Worm (Caenorhabditis elegans) whole organism, L4 larva: ENCODE results near the gene C42D4.19.

Experiments used
- F10B5.3 ChIP-seq: sonication (generic microtip); optimal IDR thresholded peaks from 2 replicates; lab custom pipeline; 2016; ENCODE audit warnings: mild to moderate bottlenecking, missing genetic modification characterization, missing compliant biosample characterization
- F44E2.7 ChIP-seq: fragments of 200-800 bp; sonication (Bioruptor generic); IDR thresholded peaks from 2 replicates; pipeline ENCODE4 v2.1.2; 2022; ENCODE audit warnings: missing genetic modification characterization, missing compliant biosample characterization
- R02D3.7 ChIP-seq: fragments of 150-350 bp; sonication (generic microtip); optimal IDR thresholded peaks from 3 replicates; lab custom pipeline; 2014; ENCODE audit warnings: missing biosample characterization, missing genetic modification characterization
- T26A8.4 ChIP-seq: fragments of 200-800 bp; sonication (Bioruptor generic); IDR thresholded peaks from 2 replicates; pipeline ENCODE4 v1.3.6; 2022; ENCODE audit warnings: missing genetic modification characterization, missing compliant biosample characterization
- Y105C5A.15 ChIP-seq: fragments of 200-800 bp; sonication (Bioruptor generic); IDR thresholded peaks from 2 replicates; pipeline ENCODE4 v1.3.6; 2022; ENCODE audit warnings: missing genetic modification characterization, missing compliant biosample characterization
- Y5F2A.4 ChIP-seq: fragments of 200-800 bp; sonication (Bioruptor generic); optimal IDR thresholded peaks from 2 replicates; lab custom pipeline; 2018; ENCODE audit warnings: mild to moderate bottlenecking, missing genetic modification characterization, missing compliant biosample characterization
- Y75B8A.6 ChIP-seq: fragments of 200-800 bp; sonication (Bioruptor generic); IDR thresholded peaks from 2 replicates; pipeline ENCODE4 v1.3.6; 2022; ENCODE audit warnings: missing genetic modification reagents, missing genetic modification characterization, missing compliant biosample characterization
- ZK337.2 ChIP-seq: fragments of 200-800 bp; sonication (Bioruptor generic); IDR thresholded peaks from 2 replicates; pipeline ENCODE4 v1.3.6; 2022; ENCODE audit warnings: missing genetic modification reagents, missing genetic modification characterization, missing compliant biosample characterization
- aha-1 ChIP-seq: fragments of 150-350 bp; peaks from one replicate; lab custom pipeline; 2014; ENCODE audit warnings: missing biosample characterization, missing genetic modification characterization
- attf-4 ChIP-seq: sonication (generic microtip); optimal IDR thresholded peaks from 3 replicates; lab custom pipeline; 2017; ENCODE audit warnings: missing biosample characterization, missing genetic modification characterization
- ceh-62 ChIP-seq: sonication (generic microtip); optimal IDR thresholded peaks from 2 replicates; lab custom pipeline; 2017; ENCODE audit warnings: missing biosample characterization, missing genetic modification characterization
- ceh-82 ChIP-seq: sonication (generic microtip); optimal IDR thresholded peaks from 2 replicates; lab custom pipeline; 2017; ENCODE audit warnings: missing biosample characterization, missing genetic modification characterization
- cey-2 ChIP-seq: sonication (generic microtip); optimal IDR thresholded peaks from 3 replicates; lab custom pipeline; 2017; ENCODE audit warnings: missing genetic modification characterization, mild to moderate bottlenecking, missing compliant biosample characterization, antibody characterized with exemption, borderline replicate concordance; ENCODE audit not compliant: insufficient read depth
- daf-12 ChIP-seq: fragments of 150-350 bp; optimal IDR thresholded peaks from 2 replicates; lab custom pipeline; 2014; ENCODE audit warnings: missing biosample characterization, missing genetic modification reagents, missing genetic modification characterization
- daf-19 ChIP-seq: fragments of 200-800 bp; sonication (Bioruptor generic); conservative IDR thresholded peaks from 2 replicates; pipeline ENCODE4 v1.3.6; 2022; ENCODE audit warnings: missing genetic modification characterization, missing compliant biosample characterization
- dmd-6 ChIP-seq: fragments of 200-800 bp; sonication (Bioruptor generic); IDR thresholded peaks from 2 replicates; pipeline ENCODE4 v1.3.6; 2022; ENCODE audit warnings: missing genetic modification reagents, missing genetic modification characterization, missing compliant biosample characterization
- dmd-8 ChIP-seq: fragments of 200-800 bp; sonication (Bioruptor generic); IDR thresholded peaks from 2 replicates; pipeline ENCODE4 v1.3.6; 2022; ENCODE audit warnings: missing genetic modification characterization, missing compliant biosample characterization
- dmd-9 ChIP-seq: fragments of 200-800 bp; sonication (Bioruptor generic); IDR thresholded peaks from 2 replicates; pipeline ENCODE4 v1.3.6; 2022; ENCODE audit warnings: missing genetic modification reagents, missing genetic modification characterization, missing compliant biosample characterization
- dpl-1 ChIP-seq: fragments of 150-350 bp; optimal IDR thresholded peaks from 2 replicates; lab custom pipeline; 2014; ENCODE audit warnings: missing biosample characterization, missing genetic modification reagents, missing genetic modification characterization
- fkh-10 ChIP-seq: fragments of 150-350 bp; optimal IDR thresholded peaks from 2 replicates; lab custom pipeline; 2014; ENCODE audit warnings: missing biosample characterization, missing genetic modification reagents, missing genetic modification characterization
- gei-8 ChIP-seq: fragments of 200-800 bp; sonication (Bioruptor generic); optimal IDR thresholded peaks from 2 replicates; lab custom pipeline; 2018; ENCODE audit warnings: mild to moderate bottlenecking, missing genetic modification characterization, missing compliant biosample characterization
- hlh-11 ChIP-seq: fragments of 200-800 bp; sonication (Bioruptor generic); optimal IDR thresholded peaks from 2 replicates; lab custom pipeline; 2018; ENCODE audit warnings: mild to moderate bottlenecking, missing genetic modification characterization, missing compliant biosample characterization
- hlh-30 ChIP-seq: sonication (generic microtip); optimal IDR thresholded peaks from 2 replicates; lab custom pipeline; 2017; ENCODE audit warnings: antibody characterized with exemption, mild to moderate bottlenecking, missing genetic modification characterization, missing compliant biosample characterization; ENCODE audit not compliant: insufficient read depth
- hmg-1.1 ChIP-seq: fragments of 200-800 bp; sonication (Bioruptor generic); IDR thresholded peaks from 2 replicates; pipeline ENCODE4 v1.3.6; 2022; ENCODE audit warnings: missing genetic modification reagents, missing genetic modification characterization, missing compliant biosample characterization
- lin-1 ChIP-seq: fragments of 200-800 bp; sonication (Bioruptor generic); IDR thresholded peaks from 2 replicates; pipeline ENCODE4 v1.3.6; 2022; ENCODE audit warnings: missing genetic modification reagents, missing genetic modification characterization, missing compliant biosample characterization
- lin-13 ChIP-seq: fragments of 150-350 bp; optimal IDR thresholded peaks from 2 replicates; lab custom pipeline; 2014; ENCODE audit warnings: missing biosample characterization, missing genetic modification reagents, missing genetic modification characterization
- lin-15B ChIP-seq: fragments of 150-350 bp; sonication (generic microtip); optimal IDR thresholded peaks from 3 replicates; lab custom pipeline; 2014; ENCODE audit warnings: missing biosample characterization, missing genetic modification characterization
- lir-3 ChIP-seq: sonication (generic microtip); optimal IDR thresholded peaks from 2 replicates; lab custom pipeline; 2016; ENCODE audit warnings: mild to moderate bottlenecking, missing genetic modification characterization, missing compliant biosample characterization
- lsy-2 ChIP-seq, 2 experiments: fragments of 150-350 bp in 1 of 2; sonication (generic microtip) in 1 of 2; optimal IDR thresholded peaks; 2 replicates each; lab custom pipeline; 2014 to 2017; ENCODE audit warnings: missing biosample characterization in 2 of 2, missing genetic modification characterization in 2 of 2
- madf-5 ChIP-seq, 2 experiments: fragments of 200-800 bp; sonication (Bioruptor generic); IDR thresholded peaks; 2 replicates each; pipeline ENCODE4 v1.3.6; 2022; ENCODE audit warnings: missing compliant biosample characterization in 2 of 2, missing genetic modification characterization in 2 of 2
- mdt-29 ChIP-seq: fragments of 200-800 bp; sonication (Bioruptor generic); IDR thresholded peaks from 2 replicates; pipeline ENCODE4 v1.3.6; 2022; ENCODE audit warnings: missing genetic modification reagents, missing genetic modification characterization, missing compliant biosample characterization
- mep-1 ChIP-seq: fragments of 150-350 bp; sonication (generic microtip); optimal IDR thresholded peaks from 3 replicates; lab custom pipeline; 2014; ENCODE audit warnings: missing biosample characterization, missing genetic modification characterization
- mes-2 ChIP-seq: sonication (generic microtip); optimal IDR thresholded peaks from 2 replicates; lab custom pipeline; 2016; ENCODE audit warnings: missing genotype, mild to moderate bottlenecking, missing genetic modification characterization, missing compliant biosample characterization; ENCODE audit not compliant: poor library complexity, severe bottlenecking
- mxl-3 ChIP-seq: fragments of 200-800 bp; sonication (Bioruptor generic); optimal IDR thresholded peaks from 2 replicates; lab custom pipeline; 2018; ENCODE audit warnings: mild to moderate bottlenecking, missing genetic modification characterization, missing compliant biosample characterization
- nhr-102 ChIP-seq: sonication (generic microtip); optimal IDR thresholded peaks from 2 replicates; lab custom pipeline; 2016; ENCODE audit warnings: mild to moderate bottlenecking, missing genetic modification characterization, moderate library complexity, missing compliant biosample characterization
- nhr-111 ChIP-seq: fragments of 200-800 bp; sonication (Bioruptor generic); optimal IDR thresholded peaks from 2 replicates; lab custom pipeline; 2018; ENCODE audit warnings: mild to moderate bottlenecking, missing genetic modification characterization, missing compliant biosample characterization
- nhr-25 ChIP-seq: sonication (generic microtip); optimal IDR thresholded peaks from 2 replicates; lab custom pipeline; 2017; ENCODE audit warnings: missing genetic modification characterization, mild to moderate bottlenecking, missing compliant biosample characterization, antibody characterized with exemption, moderate library complexity, borderline replicate concordance; ENCODE audit not compliant: insufficient read depth
- nhr-28 ChIP-seq: fragments of 150-350 bp; optimal IDR thresholded peaks from 2 replicates; lab custom pipeline; 2014; ENCODE audit warnings: missing biosample characterization, missing genetic modification characterization
- nhr-76 ChIP-seq: fragments of 150-350 bp; optimal IDR thresholded peaks from 2 replicates; lab custom pipeline; 2014; ENCODE audit warnings: missing biosample characterization, missing genetic modification characterization
- rbr-2 ChIP-seq: sonication (generic microtip); optimal IDR thresholded peaks from 2 replicates; lab custom pipeline; 2016; ENCODE audit warnings: missing genotype, missing genetic modification characterization, missing compliant biosample characterization
- sdz-12 ChIP-seq: fragments of 200-800 bp; sonication (Bioruptor generic); optimal IDR thresholded peaks from 2 replicates; lab custom pipeline; 2018; ENCODE audit warnings: mild to moderate bottlenecking, missing genetic modification characterization, missing compliant biosample characterization
- skn-1 ChIP-seq: fragments of 150-350 bp; optimal IDR thresholded peaks from 2 replicates; lab custom pipeline; 2014; ENCODE audit warnings: missing biosample characterization, missing genetic modification characterization
- snpc-1.2 ChIP-seq: fragments of 200-800 bp; sonication (Bioruptor generic); IDR thresholded peaks from 2 replicates; pipeline ENCODE4 v1.3.6; 2022; ENCODE audit warnings: missing genetic modification reagents, missing genetic modification characterization, missing compliant biosample characterization
- snpc-4 ChIP-seq: fragments of 150-350 bp; optimal IDR thresholded peaks from 2 replicates; lab custom pipeline; 2014; ENCODE audit warnings: missing biosample characterization, missing genetic modification characterization
- unc-130 ChIP-seq: sonication (generic microtip); optimal IDR thresholded peaks from 2 replicates; lab custom pipeline; 2016; ENCODE audit warnings: missing genetic modification reagents, missing genetic modification characterization, missing compliant biosample characterization
- unc-39 ChIP-seq: sonication (generic microtip); optimal IDR thresholded peaks from 2 replicates; lab custom pipeline; 2017; ENCODE audit warnings: missing biosample characterization, missing genetic modification characterization
- vab-7 ChIP-seq: fragments of 200-800 bp; sonication (Bioruptor generic); IDR thresholded peaks from 2 replicates; pipeline ENCODE4 v1.3.6; 2022; ENCODE audit warnings: missing genetic modification reagents, missing genetic modification characterization, missing compliant biosample characterization
- zfp-3 ChIP-seq: fragments of 200-800 bp; sonication (Bioruptor generic); conservative IDR thresholded peaks from 2 replicates; pipeline ENCODE4 v1.3.6; 2022; ENCODE audit warnings: missing genetic modification reagents, missing genetic modification characterization, missing compliant biosample characterization
- ztf-7 ChIP-seq: fragments of 150-350 bp; optimal IDR thresholded peaks from 2 replicates; lab custom pipeline; 2014; ENCODE audit warnings: missing biosample characterization, missing genetic modification characterization

Gene C42D4.19

DNA sequence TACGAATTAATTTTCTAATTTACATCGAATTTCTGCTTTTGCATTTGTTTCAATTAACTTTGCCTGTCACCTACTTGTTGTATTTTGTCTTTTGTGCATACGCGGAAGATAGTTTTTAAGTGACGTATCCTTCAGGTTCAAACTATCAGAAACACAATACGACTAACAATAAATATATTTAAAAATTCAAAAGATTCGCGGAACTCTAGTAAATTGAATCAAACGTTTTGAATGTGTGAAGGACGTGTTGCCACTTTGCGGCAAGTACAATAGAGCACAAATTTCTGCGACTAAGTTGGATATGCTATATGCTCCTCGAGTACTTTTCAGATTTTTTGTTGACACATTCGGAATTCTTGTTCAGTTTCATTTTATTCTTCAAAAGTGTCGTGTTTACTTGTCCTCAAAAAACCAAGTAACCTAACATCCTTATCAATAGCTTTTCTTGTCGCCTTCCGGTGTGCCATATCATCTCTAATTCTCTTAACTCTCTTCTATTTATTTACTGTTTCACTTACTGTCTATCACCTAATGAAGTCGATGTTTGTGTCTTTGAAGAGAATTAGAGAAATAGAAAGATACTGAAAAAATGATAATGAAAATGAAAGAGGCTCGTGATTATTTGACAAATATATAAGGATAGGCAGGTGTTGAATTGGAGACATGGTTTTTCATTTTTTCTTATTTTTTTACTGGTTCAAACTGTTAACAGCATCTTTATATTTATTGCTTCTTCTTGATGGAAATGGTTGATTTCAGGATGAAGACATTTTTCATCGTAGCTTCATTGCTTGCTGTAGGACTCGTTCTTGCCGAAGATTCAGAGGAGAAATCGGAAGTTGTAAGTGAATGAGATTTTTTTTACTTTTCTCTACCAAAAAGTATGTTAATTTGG lies 13.3 kb downstream of the C42D4.19 start, which contains the start of gene srlf-7 (continued):
- no peak for TF ChIP-seq Y105C5A.15
- peak; percentile 36 for TF ChIP-seq cey-2 (tag; lab: Kevin White, UChicago)
- no peak for TF ChIP-seq dpl-1
- no peak for TF ChIP-seq skn-1
- no peak for TF ChIP-seq F44E2.7 (GFP tag; lab: Robert Waterston, UW)
- TF ChIP-seq fkh-10 (GFP tag; lab: Kevin White, UChicago), result peak; percentile 41
- TF ChIP-seq mdt-29 (GFP tag; lab: Robert Waterston, UW), result no peak
- no peak for TF ChIP-seq ceh-82 (tag; lab: Kevin White, UChicago)
- TF ChIP-seq snpc-1.2 (GFP tag; lab: Robert Waterston, UW), result no peak
- peak; percentile 99 for TF ChIP-seq nhr-28 (tag; lab: Kevin White, UChicago)
- no peak for TF ChIP-seq mxl-3 (GFP tag; lab: Kevin White, UChicago)
- no peak for TF ChIP-seq nhr-25 (tag; lab: Kevin White, UChicago)
- no peak for TF ChIP-seq unc-130 (GFP tag; lab: Kevin White, UChicago)
- TF ChIP-seq Y75B8A.6 (GFP tag; lab: Robert Waterston, UW), result no peak
- TF ChIP-seq Y5F2A.4 (GFP tag; lab: Kevin White, UChicago), result no peak
- no peak for TF ChIP-seq nhr-111 (GFP tag; lab: Kevin White, UChicago)
- TF ChIP-seq lin-1, result peak; percentile 97
- TF ChIP-seq nhr-76 (tag; lab: Kevin White, UChicago), result no peak
- TF ChIP-seq T26A8.4 (GFP tag; lab: Robert Waterston, UW), result no peak
- TF ChIP-seq nhr-102 (tag; lab: Kevin White, UChicago), result peak; percentile 78
- TF ChIP-seq snpc-4 (tag; lab: Kevin White, UChicago), result no peak
- TF ChIP-seq mes-2 (tag; lab: Kevin White, UChicago), result no peak
- no peak for TF ChIP-seq gei-8
- TF ChIP-seq vab-7 (GFP tag; lab: Robert Waterston, UW), result no peak
- no peak for TF ChIP-seq unc-39 (tag; lab: Kevin White, UChicago)
- TF ChIP-seq lin-13 (GFP tag; lab: Kevin White, UChicago), result no peak
- no peak for TF ChIP-seq rbr-2
- TF ChIP-seq lsy-2 (tag; optimal IDR thresholded peaks at IDR 0.05; lab: Kevin White, UChicago), result peak in 1 of 2 experiments; percentile 48
- no peak for TF ChIP-seq lir-3 (tag; lab: Kevin White, UChicago)
- TF ChIP-seq hlh-11 (tag; lab: Kevin White, UChicago), result peak; percentile 95
- no peak for TF ChIP-seq F10B5.3
- no peak for TF ChIP-seq daf-19
- no peak for TF ChIP-seq attf-4
- no peak for TF ChIP-seq dmd-9 (GFP tag; lab: Robert Waterston, UW)
- peak; percentile 70 for TF ChIP-seq mep-1

ce11 chrIV:7190409-7190808 lies 15.0 kb downstream of the C42D4.19 start:
- no peak for TF ChIP-seq F44E2.7 (GFP tag; lab: Robert Waterston, UW)
- TF ChIP-seq attf-4, result no peak
- TF ChIP-seq zfp-3 (GFP tag; lab: Robert Waterston, UW), result no peak
- no peak for TF ChIP-seq hmg-1.1 (GFP tag; lab: Robert Waterston, UW)
- no peak for TF ChIP-seq dmd-8 (GFP tag; lab: Robert Waterston, UW)
- peak; percentile 89 for TF ChIP-seq dmd-6 (GFP tag; lab: Robert Waterston, UW)
- peak; percentile 80 for TF ChIP-seq aha-1 (tag; lab: Kevin White, UChicago)
- TF ChIP-seq T26A8.4 (GFP tag; lab: Robert Waterston, UW), result no peak
- TF ChIP-seq daf-19, result no peak
- no peak for TF ChIP-seq madf-5 (GFP tag; IDR thresholded peaks at IDR 0.05; lab: Robert Waterston, UW)
- no peak for TF ChIP-seq sdz-12
- TF ChIP-seq snpc-1.2 (GFP tag; lab: Robert Waterston, UW), result no peak
- TF ChIP-seq dpl-1, result no peak
- no peak for TF ChIP-seq ZK337.2 (GFP tag; lab: Robert Waterston, UW)
- TF ChIP-seq vab-7 (GFP tag; lab: Robert Waterston, UW), result no peak
- no peak for TF ChIP-seq nhr-102 (tag; lab: Kevin White, UChicago)
- TF ChIP-seq R02D3.7 (tag; lab: Kevin White, UChicago), result no peak
- TF ChIP-seq ztf-7 (tag; lab: Kevin White, UChicago), result no peak
- no peak for TF ChIP-seq ceh-82 (tag; lab: Kevin White, UChicago)
- TF ChIP-seq hlh-30 (tag; lab: Kevin White, UChicago), result peak; percentile 67
- no peak for TF ChIP-seq lin-15B (tag; lab: Kevin White, UChicago)
- no peak for TF ChIP-seq mxl-3 (GFP tag; lab: Kevin White, UChicago)
- no peak for TF ChIP-seq daf-12 (tag; lab: Kevin White, UChicago)
- TF ChIP-seq ceh-62 (tag; lab: Kevin White, UChicago), result no peak
